Worm (Caenorhabditis elegans) whole organism, L1 larva: ENCODE measurements around the gene gur-5.
A peak's percentile ranks its signal among the peaks of the same experiment; 100 is the strongest.

Source experiments
- Y116A8C.19 ChIP-seq: sonication (generic microtip); optimal IDR thresholded peaks from 2 replicates; lab custom pipeline; 2016; ENCODE audit warnings: missing compliant biosample characterization, missing genetic modification characterization, borderline replicate concordance
- aly-2 ChIP-seq: fragments of 150-350 bp; optimal IDR thresholded peaks from 2 replicates; lab custom pipeline; 2014; ENCODE audit warnings: missing biosample characterization, missing genetic modification characterization
- ceh-63 ChIP-seq: fragments of 200-800 bp; sonication (Bioruptor generic); optimal IDR thresholded peaks from 2 replicates; lab custom pipeline; 2018; ENCODE audit warnings: mild to moderate bottlenecking, missing genetic modification characterization, missing compliant biosample characterization
- ceh-82 ChIP-seq, 3 experiments: fragments of 150-350 bp in 1 of 3; sonication (generic microtip) in 2 of 3; optimal IDR thresholded peaks; 2 replicates each; lab custom pipeline; 2014 to 2017; ENCODE audit warnings: missing biosample characterization in 3 of 3, missing genetic modification characterization in 3 of 3
- ceh-88 ChIP-seq: fragments of 200-800 bp; sonication (Bioruptor generic); IDR thresholded peaks from 2 replicates; pipeline ENCODE4 v1.3.6; 2022; ENCODE audit warnings: missing genetic modification characterization, missing compliant biosample characterization
- ceh-90 ChIP-seq: sonication (generic microtip); optimal IDR thresholded peaks from 2 replicates; lab custom pipeline; 2016; ENCODE audit warnings: missing genetic modification characterization, missing compliant biosample characterization
- ces-1 ChIP-seq: fragments of 150-350 bp; optimal IDR thresholded peaks from 2 replicates; lab custom pipeline; 2014; ENCODE audit warnings: missing biosample characterization, missing genetic modification reagents, missing genetic modification characterization
- dpl-1 ChIP-seq, 3 experiments: fragments of 150-350 bp in 2 of 3; sonication (generic microtip) in 1 of 3; optimal IDR thresholded peaks; 2 replicates each; lab custom pipeline; 2014 to 2017; ENCODE audit warnings: missing biosample characterization in 3 of 3, missing genetic modification characterization in 3 of 3, missing genetic modification reagents in 3 of 3
- efl-1 ChIP-seq, 4 experiments: fragments of 150-350 bp; optimal IDR thresholded peaks in 3 of 4; peaks in 1 of 4; 1 replicate in 1 of 4; 2 replicates in 3 of 4; lab custom pipeline; 2014; ENCODE audit warnings: missing biosample characterization in 2 of 4, missing genetic modification characterization in 2 of 4, missing genetic modification reagents in 2 of 4
- elt-2 ChIP-seq: sonication (generic microtip); optimal IDR thresholded peaks from 2 replicates; lab custom pipeline; 2016; ENCODE audit warnings: missing genetic modification characterization, mild to moderate bottlenecking, inconsistent platforms, missing compliant biosample characterization, missing genetic modification reagents
- ets-5 ChIP-seq: fragments of 200-800 bp; sonication (Bioruptor generic); IDR thresholded peaks from 2 replicates; pipeline ENCODE4 v1.3.6; 2022; ENCODE audit warnings: missing genetic modification characterization, missing compliant biosample characterization
- fkh-8 ChIP-seq: sonication (generic microtip); optimal IDR thresholded peaks from 2 replicates; lab custom pipeline; 2016; ENCODE audit warnings: mild to moderate bottlenecking, missing genetic modification characterization, missing compliant biosample characterization
- grh-1 ChIP-seq: fragments of 200-800 bp; sonication (Bioruptor generic); IDR thresholded peaks from 2 replicates; pipeline ENCODE4 v1.3.6; 2022; ENCODE audit warnings: missing genetic modification reagents, missing genetic modification characterization, missing compliant biosample characterization
- hpl-2 ChIP-seq: fragments of 150-350 bp; optimal IDR thresholded peaks from 2 replicates; lab custom pipeline; 2014; ENCODE audit warnings: missing biosample characterization, missing genetic modification reagents, missing genetic modification characterization
- irx-1 ChIP-seq: sonication (generic microtip); optimal IDR thresholded peaks from 2 replicates; lab custom pipeline; 2016; ENCODE audit warnings: missing genetic modification characterization, missing compliant biosample characterization
- lin-35 ChIP-seq, 2 experiments: fragments of 150-350 bp; optimal IDR thresholded peaks; 2 replicates each; lab custom pipeline; 2014; ENCODE audit warnings: missing biosample characterization in 2 of 2, missing genetic modification characterization in 2 of 2, missing genetic modification reagents in 2 of 2
- lir-3 ChIP-seq: sonication (generic microtip); optimal IDR thresholded peaks from 2 replicates; lab custom pipeline; 2016; ENCODE audit warnings: mild to moderate bottlenecking, missing genetic modification characterization, moderate library complexity, missing compliant biosample characterization; ENCODE audit not compliant: poor library complexity
- lsy-2 ChIP-seq, 2 experiments: fragments of 150-350 bp; optimal IDR thresholded peaks; 2 replicates each; lab custom pipeline; 2014; ENCODE audit warnings: missing biosample characterization in 2 of 2, missing genetic modification characterization in 2 of 2
- mdl-1 ChIP-seq, 2 experiments: fragments of 150-350 bp; optimal IDR thresholded peaks; 2 replicates each; lab custom pipeline; 2014 to 2017; ENCODE audit warnings: missing biosample characterization in 2 of 2, missing genetic modification characterization in 2 of 2, inconsistent platforms in 1 of 2
- mep-1 ChIP-seq: fragments of 150-350 bp; optimal IDR thresholded peaks from 2 replicates; lab custom pipeline; 2014; ENCODE audit warnings: missing biosample characterization, missing genetic modification characterization
- nhr-19 ChIP-seq: fragments of 200-800 bp; sonication (Bioruptor generic); conservative IDR thresholded peaks from 2 replicates; pipeline ENCODE4 v1.3.6; 2022; ENCODE audit warnings: missing genetic modification characterization, missing compliant biosample characterization
- nhr-20 ChIP-seq: sonication (generic microtip); optimal IDR thresholded peaks from 2 replicates; lab custom pipeline; 2016; ENCODE audit warnings: mild to moderate bottlenecking, missing genetic modification characterization, missing compliant biosample characterization
- nhr-237 ChIP-seq: fragments of 150-350 bp; optimal IDR thresholded peaks from 2 replicates; lab custom pipeline; 2014; ENCODE audit warnings: missing biosample characterization, missing genetic modification characterization
- nhr-47 ChIP-seq: sonication (generic microtip); optimal IDR thresholded peaks from 2 replicates; lab custom pipeline; 2016; ENCODE audit warnings: mild to moderate bottlenecking, missing genetic modification characterization, moderate library complexity, missing compliant biosample characterization
- nhr-71 ChIP-seq: sonication (generic microtip); optimal IDR thresholded peaks from 2 replicates; lab custom pipeline; 2016; ENCODE audit warnings: mild to moderate bottlenecking, missing genetic modification characterization, moderate library complexity, missing compliant biosample characterization
- nhr-77 ChIP-seq: fragments of 150-350 bp; optimal IDR thresholded peaks from 2 replicates; lab custom pipeline; 2014; ENCODE audit warnings: missing biosample characterization, missing genetic modification characterization
- nhr-84 ChIP-seq: sonication (generic microtip); optimal IDR thresholded peaks from 2 replicates; lab custom pipeline; 2017; ENCODE audit warnings: missing biosample characterization, missing genetic modification characterization
- nhr-90 ChIP-seq: sonication (generic microtip); optimal IDR thresholded peaks from 2 replicates; lab custom pipeline; 2016; ENCODE audit warnings: mild to moderate bottlenecking, missing genetic modification characterization, missing compliant biosample characterization; ENCODE audit not compliant: poor library complexity
- rnt-1 ChIP-seq: sonication (generic microtip); optimal IDR thresholded peaks from 2 replicates; lab custom pipeline; 2016; ENCODE audit warnings: mild to moderate bottlenecking, missing genetic modification characterization, moderate library complexity, missing compliant biosample characterization
- skn-1 ChIP-seq: fragments of 150-350 bp; optimal IDR thresholded peaks from 2 replicates; lab custom pipeline; 2014; ENCODE audit warnings: missing biosample characterization, missing genetic modification characterization
- snpc-4 ChIP-seq: fragments of 150-350 bp; optimal IDR thresholded peaks from 2 replicates; lab custom pipeline; 2014; ENCODE audit warnings: missing biosample characterization, missing genetic modification characterization
- snu-23 ChIP-seq: sonication (generic microtip); optimal IDR thresholded peaks from 2 replicates; lab custom pipeline; 2016; ENCODE audit warnings: missing genetic modification characterization, missing compliant biosample characterization
- sup-37 ChIP-seq: fragments of 200-800 bp; sonication (Bioruptor generic); optimal IDR thresholded peaks from 2 replicates; lab custom pipeline; 2018; ENCODE audit warnings: mild to moderate bottlenecking, missing genetic modification characterization, missing compliant biosample characterization
- swsn-7 ChIP-seq: sonication (generic microtip); optimal IDR thresholded peaks from 2 replicates; lab custom pipeline; 2016; ENCODE audit warnings: missing genetic modification characterization, missing compliant biosample characterization
- tbx-2 ChIP-seq: sonication (generic microtip); optimal IDR thresholded peaks from 2 replicates; lab custom pipeline; 2016; ENCODE audit warnings: missing genetic modification characterization, missing compliant biosample characterization
- tlp-1 ChIP-seq: fragments of 150-350 bp; optimal IDR thresholded peaks from 2 replicates; lab custom pipeline; 2014; ENCODE audit warnings: missing biosample characterization, missing genetic modification characterization
- unc-130 ChIP-seq: fragments of 150-350 bp; optimal IDR thresholded peaks from 2 replicates; lab custom pipeline; 2017; ENCODE audit warnings: missing biosample characterization, missing genetic modification characterization, inconsistent platforms
- unc-62 ChIP-seq: fragments of 150-350 bp; optimal IDR thresholded peaks from 2 replicates; lab custom pipeline; 2014; ENCODE audit warnings: missing biosample characterization, missing genetic modification reagents, missing genetic modification characterization
- vab-15 ChIP-seq: sonication (generic microtip); optimal IDR thresholded peaks from 2 replicates; lab custom pipeline; 2017; ENCODE audit warnings: missing genotype, mild to moderate bottlenecking, missing genetic modification characterization, missing compliant biosample characterization
- xbp-1 ChIP-seq: sonication (generic microtip); optimal IDR thresholded peaks from 2 replicates; lab custom pipeline; 2016; ENCODE audit warnings: missing genetic modification characterization, missing compliant biosample characterization
- zag-1 ChIP-seq: fragments of 150-350 bp; optimal IDR thresholded peaks from 2 replicates; lab custom pipeline; 2014; ENCODE audit warnings: missing biosample characterization, missing genetic modification characterization

gur-5 gene

ce11 chrII:5285029-5285428 lies at the start of gene gur-5:
TSS of gene gur-5 (plus strand) at chrII:5285329.
- TF ChIP-seq snpc-4 (tag; lab: Kevin White, UChicago): no peak
- no peak for TF ChIP-seq irx-1 (tag; lab: Kevin White, UChicago)
- no peak for TF ChIP-seq unc-130 (tag; lab: Kevin White, UChicago)
- TF ChIP-seq ceh-90 (tag; lab: Kevin White, UChicago): no peak
- TF ChIP-seq nhr-77 (tag; lab: Kevin White, UChicago): no peak
- TF ChIP-seq ces-1 (GFP tag; lab: Kevin White, UChicago): no peak
- TF ChIP-seq vab-15 (tag; lab: Kevin White, UChicago): no peak
- TF ChIP-seq tbx-2: no peak

ce11 chrII:5235758-5236157 lies 49.4 kb upstream of the gur-5 start, which contains the start of gene pho-1:
TSS of gene pho-1 (minus strand) at chrII:5235846.
- TF ChIP-seq irx-1 (tag; lab: Kevin White, UChicago) (no peak), efl-1 (optimal IDR thresholded peaks at IDR 0.05; lab: Kevin White, UChicago) (no peak), efl-1 (GFP tag; optimal IDR thresholded peaks at IDR 0.05 in 1 of 2; lab: Kevin White, UChicago) (peak in 1 of 2 experiments; percentile 29), aly-2 (no peak), elt-2 (tag; lab: Kevin White, UChicago) (peak; percentile 62)

- TF ChIP-seq nhr-47 (tag; lab: Kevin White, UChicago) (peak; percentile 35), ceh-88 (GFP tag; lab: Robert Waterston, UW) (no peak), lin-35 (GFP tag; optimal IDR thresholded peaks at IDR 0.05; lab: Kevin White, UChicago) (peak in 1 of 2 experiments; percentile 61), lsy-2 (tag; optimal IDR thresholded peaks at IDR 0.05; lab: Kevin White, UChicago) (peak in 1 of 2 experiments; percentile 21), sup-37 (no peak), hpl-2 (GFP tag; lab: Kevin White, UChicago) (no peak), fkh-8 (tag; lab: Kevin White, UChicago) (no peak), ets-5 (GFP tag; lab: Robert Waterston, UW) (no peak), mep-1 (no peak), elt-2 (tag; lab: Kevin White, UChicago) (peak; percentile 24), snu-23 (GFP tag; lab: Kevin White, UChicago) (peak; percentile 45), nhr-84 (tag; lab: Kevin White, UChicago) (no peak), nhr-20 (tag; lab: Kevin White, UChicago) (peak; percentile 21), zag-1 (tag; lab: Kevin White, UChicago) (no peak), nhr-19 (GFP tag; lab: Robert Waterston, UW) (peak; percentile 44), efl-1 (optimal IDR thresholded peaks at IDR 0.05; lab: Kevin White, UChicago) (peak in 1 of 2 experiments; percentile 24), efl-1 (GFP tag; optimal IDR thresholded peaks at IDR 0.05 in 1 of 2; lab: Kevin White, UChicago) (peak; percentile 6 to 92), dpl-1 (GFP tag; optimal IDR thresholded peaks at IDR 0.05; lab: Kevin White, UChicago) (peak in 1 of 3 experiments; percentile 18), unc-130 (tag; lab: Kevin White, UChicago) (no peak), swsn-7 (tag; lab: Kevin White, UChicago) (peak; percentile 20), nhr-90 (tag; lab: Kevin White, UChicago) (peak; percentile 21), grh-1 (no peak), tlp-1 (tag; lab: Kevin White, UChicago) (no peak), ceh-90 (tag; lab: Kevin White, UChicago) (no peak), ceh-82 (tag; optimal IDR thresholded peaks at IDR 0.05; lab: Kevin White, UChicago) (no peak), xbp-1 (no peak), rnt-1 (peak; percentile 43), nhr-71 (peak; percentile 33), nhr-237 (tag; lab: Kevin White, UChicago) (no peak), lir-3 (tag; lab: Kevin White, UChicago) (no peak), mdl-1 (tag; optimal IDR thresholded peaks at IDR 0.05; lab: Kevin White, UChicago) (peak in 1 of 2 experiments; percentile 27), irx-1 (tag; lab: Kevin White, UChicago) (no peak), vab-15 (tag; lab: Kevin White, UChicago) (no peak), skn-1 (tag; lab: Kevin White, UChicago) (peak; percentile 13), ceh-63 (GFP tag; lab: Kevin White, UChicago) (no peak), unc-62 (GFP tag; lab: Kevin White, UChicago) (no peak), Y116A8C.19 (tag; lab: Kevin White, UChicago) (no peak)
Measured at ce11 chrII:5237699-5238098, 47.4 kb upstream of the gur-5 start.
